Worm (Caenorhabditis elegans) whole organism, L3 larva: ENCODE measurements around the gene clec-257.

Source experiments
- R02D3.7 ChIP-seq: fragments of 150-350 bp; optimal IDR thresholded peaks from 2 replicates; lab custom pipeline; 2014; ENCODE audit warnings: missing biosample characterization, missing genetic modification characterization
- ZK546.5 ChIP-seq: sonication (generic microtip); optimal IDR thresholded peaks from 2 replicates; lab custom pipeline; 2017; ENCODE audit warnings: missing biosample characterization, missing genetic modification characterization
- aly-2 ChIP-seq: fragments of 150-350 bp; optimal IDR thresholded peaks from 2 replicates; lab custom pipeline; 2014; ENCODE audit warnings: missing biosample characterization, missing genetic modification characterization
- ama-1 ChIP-seq: fragments of 150-350 bp; optimal IDR thresholded peaks from 2 replicates; lab custom pipeline; 2018
- ceh-16 ChIP-seq: sonication (generic microtip); optimal IDR thresholded peaks from 2 replicates; lab custom pipeline; 2017; ENCODE audit warnings: missing biosample characterization, missing genetic modification characterization
- ceh-28 ChIP-seq: fragments of 150-350 bp; optimal IDR thresholded peaks from 2 replicates; lab custom pipeline; 2014; ENCODE audit warnings: missing biosample characterization, missing genetic modification reagents, missing genetic modification characterization
- ceh-82 ChIP-seq: fragments of 150-350 bp; optimal IDR thresholded peaks from 2 replicates; lab custom pipeline; 2014; ENCODE audit warnings: missing biosample characterization, missing genetic modification characterization
- egl-5 ChIP-seq: fragments of 150-350 bp; optimal IDR thresholded peaks from 2 replicates; lab custom pipeline; 2017; ENCODE audit warnings: missing biosample characterization, missing genetic modification reagents, missing genetic modification characterization, inconsistent platforms
- elt-2 ChIP-seq: sonication (generic microtip); optimal IDR thresholded peaks from 2 replicates; lab custom pipeline; 2016; ENCODE audit warnings: missing genetic modification reagents, mild to moderate bottlenecking, missing genetic modification characterization, missing compliant biosample characterization
- elt-3 ChIP-seq, 3 experiments: fragments of 150-350 bp in 1 of 3; sonication (generic microtip) in 2 of 3; optimal IDR thresholded peaks; 2 replicates in 2 of 3; 4 replicates in 1 of 3; lab custom pipeline; 2014 to 2017; ENCODE audit warnings: missing biosample characterization in 3 of 3, missing genetic modification characterization in 3 of 3
- eor-1 ChIP-seq, 2 experiments: fragments of 150-350 bp; optimal IDR thresholded peaks; 2 replicates each; lab custom pipeline; 2014 to 2018; ENCODE audit warnings: missing biosample characterization in 2 of 2, missing genetic modification characterization in 2 of 2
- fkh-10 ChIP-seq: sonication (generic microtip); optimal IDR thresholded peaks from 2 replicates; lab custom pipeline; 2017; ENCODE audit warnings: missing biosample characterization, missing genetic modification reagents, missing genetic modification characterization
- fos-1 ChIP-seq: fragments of 150-350 bp; optimal IDR thresholded peaks from 2 replicates; lab custom pipeline; 2014; ENCODE audit warnings: missing biosample characterization, missing genetic modification characterization
- hmg-11 ChIP-seq: sonication (generic microtip); optimal IDR thresholded peaks from 2 replicates; lab custom pipeline; 2016; ENCODE audit warnings: missing genetic modification characterization, missing compliant biosample characterization
- lin-15B ChIP-seq: fragments of 150-350 bp; optimal IDR thresholded peaks from 2 replicates; lab custom pipeline; 2014; ENCODE audit warnings: missing biosample characterization, missing genetic modification characterization
- lin-39 ChIP-seq: fragments of 150-350 bp; optimal IDR thresholded peaks from 2 replicates; lab custom pipeline; 2018; ENCODE audit warnings: missing biosample characterization, missing genetic modification reagents, missing genetic modification characterization
- lsy-12 ChIP-seq: sonication (generic microtip); optimal IDR thresholded peaks from 2 replicates; lab custom pipeline; 2016; ENCODE audit warnings: mild to moderate bottlenecking, missing genetic modification characterization, missing compliant biosample characterization
- nfya-1 ChIP-seq: sonication (generic microtip); optimal IDR thresholded peaks from 2 replicates; lab custom pipeline; 2017; ENCODE audit warnings: missing genetic modification characterization, mild to moderate bottlenecking, missing compliant biosample characterization, antibody characterized with exemption, moderate library complexity; ENCODE audit not compliant: insufficient read depth
- nhr-12 ChIP-seq: fragments of 150-350 bp; optimal IDR thresholded peaks from 2 replicates; lab custom pipeline; 2014; ENCODE audit warnings: missing biosample characterization, missing genetic modification characterization
- nhr-23 ChIP-seq: fragments of 150-350 bp; optimal IDR thresholded peaks from 2 replicates; lab custom pipeline; 2014; ENCODE audit warnings: missing biosample characterization, missing genetic modification reagents, missing genetic modification characterization
- nhr-28 ChIP-seq: fragments of 150-350 bp; optimal IDR thresholded peaks from 2 replicates; lab custom pipeline; 2014; ENCODE audit warnings: missing biosample characterization, missing genetic modification characterization
- nhr-43 ChIP-seq: sonication (generic microtip); optimal IDR thresholded peaks from 2 replicates; lab custom pipeline; 2016; ENCODE audit warnings: mild to moderate bottlenecking, missing genetic modification characterization, missing compliant biosample characterization; ENCODE audit not compliant: poor library complexity, severe bottlenecking
- nhr-76 ChIP-seq: fragments of 150-350 bp; sonication (generic microtip); optimal IDR thresholded peaks from 5 replicates; lab custom pipeline; 2014; ENCODE audit warnings: missing biosample characterization, missing genetic modification characterization
- nhr-77 ChIP-seq: fragments of 150-350 bp; optimal IDR thresholded peaks from 2 replicates; lab custom pipeline; 2014; ENCODE audit warnings: missing biosample characterization, missing genetic modification characterization
- pha-4 ChIP-seq: fragments of 150-350 bp; optimal IDR thresholded peaks from 2 replicates; lab custom pipeline; 2014; ENCODE audit warnings: missing biosample characterization, missing genetic modification reagents, missing genetic modification characterization
- pqm-1 ChIP-seq: fragments of 150-350 bp; optimal IDR thresholded peaks from 2 replicates; lab custom pipeline; 2017; ENCODE audit warnings: missing biosample characterization, missing genetic modification characterization, inconsistent platforms
- skn-1 ChIP-seq: fragments of 150-350 bp; optimal IDR thresholded peaks from 2 replicates; lab custom pipeline; 2014; ENCODE audit warnings: missing biosample characterization, missing genetic modification characterization
- snpc-4 ChIP-seq: fragments of 150-350 bp; optimal IDR thresholded peaks from 2 replicates; lab custom pipeline; 2014; ENCODE audit warnings: missing biosample characterization, missing genetic modification characterization
- unc-62 ChIP-seq: fragments of 150-350 bp; sonication (generic microtip); optimal IDR thresholded peaks from 4 replicates; lab custom pipeline; 2014; ENCODE audit warnings: missing biosample characterization, missing genetic modification reagents, missing genetic modification characterization
- ztf-4 ChIP-seq: fragments of 150-350 bp; optimal IDR thresholded peaks from 2 replicates; lab custom pipeline; 2014; ENCODE audit warnings: missing biosample characterization, missing genetic modification characterization

The clec-257 gene

DNA sequence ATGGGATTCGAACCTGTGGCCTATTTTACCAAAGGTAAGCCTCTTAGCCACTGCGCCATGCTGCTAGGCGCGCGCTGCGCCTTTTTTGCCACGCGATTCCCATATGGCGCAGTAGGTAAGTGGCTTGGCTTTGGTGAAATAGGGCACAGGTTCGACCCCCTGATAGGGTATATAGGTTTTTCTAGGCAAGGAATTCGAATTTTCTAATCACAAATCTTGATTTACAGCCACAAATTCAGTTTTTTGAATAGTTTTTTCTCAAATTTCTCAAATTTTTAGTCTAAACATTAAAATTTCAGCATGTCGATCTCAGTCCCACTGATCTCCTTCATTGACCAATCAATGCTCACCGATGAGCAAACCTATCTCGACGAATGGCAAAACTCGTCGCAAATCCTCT lies 37.8 kb downstream of the clec-257 start, which contains the start of gene C54E10.3:
Gene C54E10.3, plus strand, starts transcription at position 301 of the 400 bp plus-strand sequence.
- no peak for TF ChIP-seq lin-15B (tag; lab: Kevin White, UChicago)
- no peak for TF ChIP-seq snpc-4 (tag; lab: Kevin White, UChicago)
- TF ChIP-seq elt-2 (tag; lab: Kevin White, UChicago), result no peak
- no peak for TF ChIP-seq ztf-4 (tag; lab: Kevin White, UChicago)
- TF ChIP-seq elt-3 (tag; optimal IDR thresholded peaks at IDR 0.05; lab: Kevin White, UChicago), result no peak
- TF ChIP-seq fkh-10 (GFP tag; lab: Kevin White, UChicago), result no peak
- TF ChIP-seq R02D3.7 (tag; lab: Kevin White, UChicago), result no peak
- no peak for TF ChIP-seq eor-1 (tag; optimal IDR thresholded peaks at IDR 0.05; lab: Kevin White, UChicago)
- TF ChIP-seq nhr-77, result no peak
- TF ChIP-seq ceh-82 (tag; lab: Kevin White, UChicago), result no peak
- no peak for TF ChIP-seq skn-1 (tag; lab: Kevin White, UChicago)
- no peak for TF ChIP-seq fos-1 (tag; lab: Kevin White, UChicago)
- TF ChIP-seq aly-2 (tag; lab: Kevin White, UChicago), result no peak
- TF ChIP-seq nfya-1 (tag; lab: Kevin White, UChicago), result no peak
- TF ChIP-seq nhr-28, result no peak
- TF ChIP-seq, all 47 proteins: peak for 0

DNA sequence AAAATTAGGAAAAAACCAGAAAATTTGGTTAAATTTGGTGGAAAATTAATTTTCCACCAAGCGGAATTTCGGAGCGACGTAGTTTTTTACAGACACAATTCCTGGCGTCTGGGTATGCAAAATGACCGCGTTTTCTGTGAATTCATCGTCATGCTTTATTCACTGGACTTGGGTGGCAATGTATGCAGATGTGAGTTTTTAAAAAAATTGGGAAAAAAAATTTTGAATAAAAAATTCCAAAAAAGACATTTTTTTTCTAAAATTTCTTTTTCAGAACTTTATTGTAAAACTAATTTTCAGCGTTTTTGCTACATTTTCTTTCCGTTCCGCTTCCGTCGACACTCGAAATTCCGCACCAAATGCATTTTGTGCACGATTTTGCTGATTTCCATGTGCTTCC lies 38.5 kb downstream of the clec-257 start, which contains the start of gene C54E10.7:
Gene C54E10.7, plus strand, starts transcription at position 301 of the 400 bp plus-strand sequence.
- TF ChIP-seq lsy-12 (tag; lab: Kevin White, UChicago) (no peak), ZK546.5 (tag; lab: Kevin White, UChicago) (no peak), elt-2 (tag; lab: Kevin White, UChicago) (no peak), nhr-77 (no peak), ceh-16 (no peak)

DNA sequence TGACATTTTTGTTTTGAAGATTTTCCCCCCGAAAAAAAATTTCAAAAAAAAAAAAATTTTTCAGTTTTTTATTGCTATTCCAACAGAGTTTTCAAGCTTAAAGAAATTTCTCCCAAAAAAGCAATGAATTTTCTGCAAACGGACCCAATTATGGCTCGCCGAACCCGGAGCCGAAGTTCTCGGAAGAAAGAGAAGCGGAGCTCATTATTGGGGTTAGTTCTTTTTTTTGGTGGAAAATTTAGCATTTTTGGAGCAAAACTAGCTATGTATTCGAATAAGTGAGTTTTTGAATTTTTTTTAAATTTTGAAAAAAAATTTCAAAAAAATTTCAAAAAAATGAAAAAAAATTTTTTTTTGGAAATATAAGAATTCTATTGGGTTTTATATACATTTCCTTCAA lies 46.8 kb downstream of the clec-257 start, which contains the start of gene ncs-5:
Gene ncs-5, plus strand, starts transcription at position 124 of the 400 bp plus-strand sequence.
- TF ChIP-seq pha-4 (tag; lab: Kevin White, UChicago) (no peak), fos-1 (tag; lab: Kevin White, UChicago) (no peak), nhr-76 (tag; lab: Kevin White, UChicago) (no peak), egl-5 (tag; lab: Kevin White, UChicago) (no peak), unc-62 (GFP tag; lab: Kevin White, UChicago) (no peak), nhr-77 (no peak), nhr-43 (no peak), ceh-28 (tag; lab: Kevin White, UChicago) (no peak), ama-1 (lab: Kevin White, UChicago) (no peak), skn-1 (tag; lab: Kevin White, UChicago) (no peak), hmg-11 (tag; lab: Kevin White, UChicago) (no peak), nhr-23 (no peak), pqm-1 (tag; lab: Kevin White, UChicago) (no peak), nhr-12 (tag; lab: Kevin White, UChicago) (no peak)
- TF ChIP-seq, all 47 proteins: peak for 0

DNA sequence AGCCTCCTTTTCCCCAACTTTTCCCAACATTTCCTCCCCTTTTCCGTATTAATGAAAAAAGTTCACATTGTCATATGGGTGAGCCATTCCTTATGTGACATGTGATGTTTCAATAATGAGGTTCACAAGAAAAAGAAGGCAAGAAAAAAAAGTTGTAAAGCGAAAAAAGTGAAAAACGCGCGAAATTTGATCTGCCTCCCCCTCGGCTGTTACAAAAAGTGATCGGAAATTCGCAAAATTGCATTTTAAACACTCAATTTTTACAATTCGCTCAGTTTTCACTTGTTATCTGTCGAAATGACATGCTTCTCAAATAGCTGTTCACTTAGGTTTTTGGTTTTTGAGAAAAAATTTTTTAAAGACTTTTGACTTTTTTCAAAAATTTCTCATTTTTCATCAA lies 48.7 kb downstream of the clec-257 start:
- no peak for TF ChIP-seq lsy-12 (tag; lab: Kevin White, UChicago)
- TF ChIP-seq ceh-82 (tag; lab: Kevin White, UChicago), result no peak
- TF ChIP-seq lin-39 (tag; lab: Kevin White, UChicago), result no peak
- TF ChIP-seq eor-1 (tag; optimal IDR thresholded peaks at IDR 0.05; lab: Kevin White, UChicago), result no peak
- TF ChIP-seq fkh-10 (GFP tag; lab: Kevin White, UChicago), result peak; percentile 92
